Fruit fly (Drosophila melanogaster) whole organism, prepupa: ENCODE measurements around the gene CG31100.

ENCODE experiments used
- CG34406 ChIP-seq: fragments of 200-800 bp; sonication (Bioruptor generic); optimal IDR thresholded peaks from 3 replicates; lab custom pipeline; 2016; ENCODE audit warnings: missing biosample characterization, missing genetic modification characterization
- CG6276 ChIP-seq: fragments of 200-800 bp; sonication (Bioruptor generic); optimal IDR thresholded peaks from 2 replicates; lab custom pipeline; 2017; ENCODE audit warnings: missing biosample characterization, mild to moderate bottlenecking, missing genetic modification characterization
- Gug ChIP-seq: fragments of 200-800 bp; sonication (Bioruptor generic); IDR thresholded peaks from 2 replicates; pipeline ENCODE4 v1.3.6; 2022; ENCODE audit warnings: missing biosample characterization, missing genetic modification characterization
- Hr38 ChIP-seq: sonication (Bioruptor generic); optimal IDR thresholded peaks from 2 replicates; lab custom pipeline; 2016; ENCODE audit warnings: missing biosample characterization, missing genetic modification characterization
- Met ChIP-seq: fragments of 200-800 bp; sonication (Bioruptor generic); optimal IDR thresholded peaks from 3 replicates; lab custom pipeline; 2016; ENCODE audit warnings: missing biosample characterization, missing genetic modification characterization
- Smox ChIP-seq: fragments of 200-800 bp; sonication (Bioruptor generic); optimal IDR thresholded peaks from 3 replicates; lab custom pipeline; 2016; ENCODE audit warnings: missing biosample characterization, missing genetic modification characterization
- Sox15 ChIP-seq: fragments of 200-800 bp; sonication (Bioruptor generic); optimal IDR thresholded peaks from 3 replicates; lab custom pipeline; 2016; ENCODE audit warnings: missing biosample characterization, missing genetic modification characterization
- achi ChIP-seq: fragments of 200-800 bp; sonication (Bioruptor generic); optimal IDR thresholded peaks from 3 replicates; lab custom pipeline; 2016; ENCODE audit warnings: missing biosample characterization, missing genetic modification characterization
- fd59A ChIP-seq: fragments of 200-800 bp; sonication (Bioruptor generic); optimal IDR thresholded peaks from 2 replicates; lab custom pipeline; 2017; ENCODE audit warnings: missing biosample characterization, mild to moderate bottlenecking, missing genetic modification characterization, missing genetic modification reagents
- ss ChIP-seq, 2 experiments: fragments of 200-800 bp; sonication (Bioruptor generic); optimal IDR thresholded peaks; 2 replicates in 1 of 2; 3 replicates in 1 of 2; lab custom pipeline; 2017 to 2018; ENCODE audit warnings: mild to moderate bottlenecking in 2 of 2, missing biosample characterization in 2 of 2, missing genetic modification characterization in 2 of 2, moderate library complexity in 1 of 2

CG31100 gene

dm6 chr3R:8945502-8946324 is 57.7 kb downstream of the CG31100 start (continued):
- peak; percentile 79 for TF ChIP-seq Sox15 (GFP tag; lab: Kevin White, UChicago)
- TF ChIP-seq CG34406: peak; percentile 94
- peak; percentile 89 for TF ChIP-seq Smox (GFP tag; lab: Kevin White, UChicago)
- peak; percentile 94 for TF ChIP-seq achi (GFP tag; lab: Kevin White, UChicago)
- TF ChIP-seq Gug (GFP tag; lab: Robert Waterston, UW): peak; percentile 72
- no peak for TF ChIP-seq Hr38 (GFP tag; lab: Kevin White, UChicago)
- peak; percentile 91 for TF ChIP-seq Met (GFP tag; lab: Kevin White, UChicago)
- TF ChIP-seq fd59A (GFP tag; lab: Kevin White, UChicago): peak; percentile 84
- peak; percentile 91 for TF ChIP-seq CG6276 (GFP tag; lab: Kevin White, UChicago)
- peak; percentile 89 to 92 for TF ChIP-seq ss (GFP tag; optimal IDR thresholded peaks at IDR 0.05; lab: Kevin White, UChicago)
- TF ChIP-seq, all 60 proteins: peak for 59
